Worm (Caenorhabditis elegans): ENCODE results near the gene dylt-2.

The dylt-2 gene

DNA sequence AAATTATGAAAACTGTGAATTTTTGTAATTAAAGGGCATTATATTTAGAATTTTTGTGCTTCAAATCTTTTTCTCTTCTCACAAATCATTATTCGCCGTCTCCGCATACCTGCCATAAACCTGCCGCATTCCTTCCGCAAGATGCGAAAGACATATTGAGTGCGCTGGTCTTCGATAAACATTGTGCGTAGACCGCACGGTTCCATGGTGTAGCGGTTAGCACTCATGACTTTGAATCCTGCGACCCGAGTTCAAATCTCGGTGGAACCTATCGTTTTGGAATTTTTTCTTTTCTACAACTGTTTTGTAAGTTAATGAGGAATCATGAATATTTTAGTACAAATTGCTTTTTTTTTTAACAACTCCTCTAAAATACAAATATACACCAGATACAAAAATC lies 14.5 kb downstream of the dylt-2 start (continued):
- TF ChIP-seq snpc-1.2 (GFP tag; IDR thresholded peaks at IDR 0.05) (peak; percentile 83), ztf-7 (tag; optimal IDR thresholded peaks at IDR 0.05) (no peak), php-3 (GFP tag; IDR thresholded peaks at IDR 0.05) (peak; percentile 60; the same call in 1 of the 2 replicates), daf-16 (GFP tag; optimal IDR thresholded peaks at IDR 0.05) (peak in 1 of 2 experiments; percentile 42), daf-16 (tag; optimal IDR thresholded peaks at IDR 0.05) (peak; percentile 34), snpc-4 (tag; optimal IDR thresholded peaks at IDR 0.05) (no peak), duxl-1 (tag; optimal IDR thresholded peaks at IDR 0.05; ENCODE audit: poor library complexity) (peak; percentile 18), hlh-30 (tag; optimal IDR thresholded peaks at IDR 0.05; ENCODE audit: insufficient read depth) (peak; percentile 32), aha-1 (tag) (no peak), spr-1 (tag; optimal IDR thresholded peaks at IDR 0.05) (peak; percentile 33), lim-7 (GFP tag; IDR thresholded peaks at IDR 0.05) (peak; percentile 86), dmd-6 (GFP tag; IDR thresholded peaks at IDR 0.05) (0 out of 2 replicates have a peak, but pooled peaks have one; percentile 32), mep-1 (tag; optimal IDR thresholded peaks at IDR 0.05) (peak; percentile 15), ceh-62 (tag; optimal IDR thresholded peaks at IDR 0.05) (no peak), arid-1 (GFP tag; conservative IDR thresholded peaks at IDR 0.05) (peak; percentile 67; the same call in 1 of the 2 replicates)

DNA sequence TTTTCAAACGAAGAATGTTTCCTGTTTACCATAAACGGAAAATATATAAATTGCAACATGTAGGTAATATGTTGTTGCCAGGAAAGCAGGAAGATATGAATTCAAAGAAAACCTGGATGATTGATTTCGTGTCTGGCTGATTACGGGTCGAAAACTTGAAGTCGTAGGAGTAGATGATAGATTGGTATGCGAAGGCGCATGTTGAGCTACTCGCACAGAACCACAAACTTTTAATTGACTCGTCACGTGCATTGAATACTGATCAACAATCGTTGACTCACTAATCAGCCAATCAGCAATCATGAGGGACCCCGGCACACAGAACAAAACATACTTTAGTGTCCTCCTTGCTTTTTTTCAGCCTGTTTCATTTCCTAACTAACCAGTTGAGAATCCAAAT lies 18.7 kb downstream of the dylt-2 start:
- TF ChIP-seq mdt-29 (GFP tag; IDR thresholded peaks at IDR 0.05): no peak
- peak in 1 of 2 experiments; percentile 91 for TF ChIP-seq unc-62 (GFP tag; optimal IDR thresholded peaks at IDR 0.05 in 1 of 2)
- TF ChIP-seq unc-62 (tag; optimal IDR thresholded peaks at IDR 0.05): no peak

DNA sequence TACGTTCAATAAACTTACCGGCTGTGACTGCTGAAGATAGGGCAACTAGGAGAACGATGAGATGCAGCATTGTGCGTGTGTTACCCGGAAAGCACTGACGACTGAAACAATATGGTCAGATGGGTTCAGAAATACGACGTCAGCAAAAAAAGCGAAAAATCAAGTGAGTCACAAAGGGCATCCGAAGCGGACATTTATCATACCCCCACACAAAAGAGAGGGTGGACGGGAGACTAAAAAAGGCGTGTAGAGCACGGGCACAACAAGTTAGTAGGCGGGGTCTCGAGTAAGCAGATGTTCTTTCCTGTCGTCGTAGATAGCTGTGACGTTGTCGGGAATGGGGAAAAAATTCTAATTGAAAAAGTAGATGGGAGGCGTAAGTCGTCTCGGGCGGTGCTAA lies 20.6 kb downstream of the dylt-2 start, which contains the start of gene nlp-14:
Gene nlp-14 (minus strand): TSS at position 101 of the 400 bp plus-strand sequence.
- TF ChIP-seq aha-1 (tag) (peak; percentile 75), nhr-102 (tag; optimal IDR thresholded peaks at IDR 0.05) (no peak)

DNA sequence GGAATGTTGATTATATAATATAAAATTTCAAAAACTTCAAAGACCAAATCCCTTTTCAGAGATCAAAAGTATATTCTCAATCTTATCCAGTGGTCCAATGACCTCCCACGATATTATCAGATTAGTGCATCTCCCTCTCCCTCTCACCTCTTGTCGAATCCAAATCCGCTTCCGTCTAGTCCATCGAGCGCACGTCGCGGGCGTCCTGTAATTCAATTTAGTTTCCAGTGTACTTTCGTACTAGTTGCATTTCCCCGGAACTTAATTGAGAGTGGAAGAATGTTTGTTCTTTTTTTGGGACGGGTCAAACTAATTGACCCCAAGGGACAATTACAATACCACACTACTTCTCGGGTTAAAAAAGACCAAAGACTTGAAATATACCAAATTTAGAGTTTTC lies 21.2 kb downstream of the dylt-2 start:
- TF ChIP-seq F44E2.7 (GFP tag; IDR thresholded peaks at IDR 0.05) (no peak), dve-1 (tag; optimal IDR thresholded peaks at IDR 0.05; ENCODE audit: insufficient read depth) (no peak), F26F4.8 (GFP tag; conservative IDR thresholded peaks at IDR 0.05) (0 out of 2 replicates have a peak, but pooled peaks have one; percentile 21), ces-1 (GFP tag; optimal IDR thresholded peaks at IDR 0.05) (peak; percentile 85), lsy-2 (tag; optimal IDR thresholded peaks at IDR 0.05) (peak in 1 of 2 experiments; percentile 5)

DNA sequence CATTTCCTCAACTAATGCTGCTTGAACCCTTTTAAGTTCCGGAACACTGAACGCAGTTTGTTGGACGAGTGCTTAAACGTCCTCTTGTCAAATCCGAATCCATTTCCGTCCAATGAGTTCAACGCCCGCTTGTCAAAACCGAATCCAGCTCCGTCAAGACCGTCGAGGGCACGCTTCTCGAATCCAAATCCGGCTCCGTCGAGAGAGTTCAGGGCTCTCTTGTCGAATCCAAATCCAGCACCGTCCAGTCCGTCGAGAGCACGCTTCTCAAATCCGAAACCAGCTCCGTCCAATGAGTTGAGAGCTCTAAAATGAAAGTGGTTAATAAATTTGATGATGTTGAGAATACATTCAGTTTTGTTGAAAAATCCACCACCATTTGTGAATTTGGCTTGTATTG lies 22.2 kb downstream of the dylt-2 start:
- peak; percentile 52 for TF ChIP-seq set-16 (GFP tag; IDR thresholded peaks at IDR 0.05)
- TF ChIP-seq lin-39 (tag; optimal IDR thresholded peaks at IDR 0.05): no peak
- 0 out of 2 replicates have a peak, but pooled peaks have one; percentile 10 for TF ChIP-seq mdt-29 (GFP tag; IDR thresholded peaks at IDR 0.05)

DNA sequence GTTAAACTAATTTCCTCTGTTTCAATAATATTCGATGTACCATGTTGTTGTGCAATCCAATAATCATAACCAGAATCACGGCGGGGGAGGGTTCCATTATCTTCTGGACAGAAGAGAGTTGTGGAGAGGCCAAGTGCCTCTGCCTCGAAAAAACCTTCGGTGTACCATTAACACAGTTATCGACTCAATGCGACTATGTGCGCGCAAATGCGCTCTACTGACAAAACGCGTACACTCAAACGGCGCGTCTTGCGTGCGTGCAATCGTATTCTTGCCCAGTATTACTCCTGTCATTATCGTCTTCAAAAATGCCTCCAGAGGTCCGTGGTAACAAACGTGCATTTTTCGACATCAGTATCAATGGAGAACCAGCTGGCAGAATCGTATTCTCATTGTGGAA lies 28.9 kb downstream of the dylt-2 start, which contains the start of gene cyn-8:
Gene cyn-8 (plus strand): TSS at position 217 of the 400 bp plus-strand sequence.
- peak; percentile 2 for TF ChIP-seq dpl-1 (GFP tag; optimal IDR thresholded peaks at IDR 0.05)
- TF ChIP-seq hif-1 (tag; optimal IDR thresholded peaks at IDR 0.05): no peak
- TF ChIP-seq tra-1 (GFP tag; IDR thresholded peaks at IDR 0.05): no peak
- no peak for TF ChIP-seq pha-4 (GFP tag; IDR thresholded peaks at IDR 0.05)
- TF ChIP-seq pha-4 (tag; optimal IDR thresholded peaks at IDR 0.05): peak; percentile 2
- peak; percentile 27; the same call in 1 of the 2 replicates for TF ChIP-seq vab-7 (GFP tag; IDR thresholded peaks at IDR 0.05)
- peak; percentile 25 for TF ChIP-seq pqm-1 (tag; optimal IDR thresholded peaks at IDR 0.05)
- TF ChIP-seq hlh-11 (tag; optimal IDR thresholded peaks at IDR 0.05): no peak
- TF ChIP-seq madf-5 (GFP tag; IDR thresholded peaks at IDR 0.05): no peak
- TF ChIP-seq php-3 (GFP tag; IDR thresholded peaks at IDR 0.05): no peak
- no peak for TF ChIP-seq snpc-4 (tag; optimal IDR thresholded peaks at IDR 0.05)
- TF ChIP-seq hmg-1.1 (GFP tag; IDR thresholded peaks at IDR 0.05): 0 out of 2 replicates have a peak, but pooled peaks have one; percentile 48
- no peak for TF ChIP-seq jun-1 (tag; optimal IDR thresholded peaks at IDR 0.05)
- no peak for TF ChIP-seq mep-1 (tag; optimal IDR thresholded peaks at IDR 0.05)
- TF ChIP-seq tag-97 (GFP tag; IDR thresholded peaks at IDR 0.05): no peak
- no peak for TF ChIP-seq ceh-44 (GFP tag; IDR thresholded peaks at IDR 0.05)
- TF ChIP-seq mxl-3 (GFP tag; optimal IDR thresholded peaks at IDR 0.05): peak; percentile 47
- peak in 1 of 2 experiments; percentile 69 for TF ChIP-seq unc-62 (GFP tag; optimal IDR thresholded peaks at IDR 0.05 in 1 of 2)
- no peak for TF ChIP-seq unc-62 (tag; optimal IDR thresholded peaks at IDR 0.05)
- no peak for TF ChIP-seq zag-1 (tag; optimal IDR thresholded peaks at IDR 0.05)
- no peak for TF ChIP-seq ama-1 (optimal IDR thresholded peaks at IDR 0.05)
- TF ChIP-seq dve-1 (tag; optimal IDR thresholded peaks at IDR 0.05; ENCODE audit: insufficient read depth): no peak
- TF ChIP-seq ceh-62 (tag; optimal IDR thresholded peaks at IDR 0.05): no peak

All from whole organism, L4 larva.